Worm (Caenorhabditis elegans): Measurements from ENCODE around the gene T25B2.3.

The T25B2.3 gene

ce11 chrX:6169252-6169651, 6.7 kb upstream of the T25B2.3 start, which contains the start of gene T25B2.2:
Gene T25B2.2 (plus strand): TSS chrX:6169643.
- TF ChIP-seq him-1 (tag; optimal IDR thresholded peaks at IDR 0.05) (no peak), dao-5 (tag; optimal IDR thresholded peaks at IDR 0.05) (no peak), W03F9.2 (tag; optimal IDR thresholded peaks at IDR 0.05) (no peak)

- no peak for TF ChIP-seq dao-5 (tag; optimal IDR thresholded peaks at IDR 0.05)
These were observed 2.3 kb upstream of the T25B2.3 start, which contains the start of gene T25B2.1 for ce11 chrX:6173656-6174055. Gene T25B2.1 (plus strand): TSS chrX:6173956.

ce11 chrX:6177944-6178566, 2.1 kb downstream of the T25B2.3 start, which contains the start of the genes T25B2.4 and T13C5.3:
Gene T25B2.4 (plus strand): TSS chrX:6178244.
Gene T13C5.3 (plus strand): TSS chrX:6178516.
- TF ChIP-seq W03F9.2 (tag; optimal IDR thresholded peaks at IDR 0.05): no peak
- TF ChIP-seq him-1 (tag; optimal IDR thresholded peaks at IDR 0.05): no peak
- no peak for TF ChIP-seq dao-5 (tag; optimal IDR thresholded peaks at IDR 0.05)

ce11 chrX:6178989-6179388, 3.1 kb downstream of the T25B2.3 start:
- TF ChIP-seq dao-5 (tag; optimal IDR thresholded peaks at IDR 0.05) (no peak), W03F9.2 (tag; optimal IDR thresholded peaks at IDR 0.05) (no peak), him-1 (tag; optimal IDR thresholded peaks at IDR 0.05) (no peak)

- TF ChIP-seq W03F9.2 (tag; optimal IDR thresholded peaks at IDR 0.05) (no peak), him-1 (tag; optimal IDR thresholded peaks at IDR 0.05) (no peak), dao-5 (tag; optimal IDR thresholded peaks at IDR 0.05) (no peak)
These were observed 4.4 kb downstream of the T25B2.3 start, which contains the start of gene T13C5.7 for ce11 chrX:6180293-6180692. Gene T13C5.7 (plus strand): TSS chrX:6180593.

ce11 chrX:6184709-6185108, 8.8 kb downstream of the T25B2.3 start, which contains the start of gene T13C5.2:
Gene T13C5.2 (plus strand): TSS chrX:6185009.
- TF ChIP-seq him-1 (tag; optimal IDR thresholded peaks at IDR 0.05) (no peak), W03F9.2 (tag; optimal IDR thresholded peaks at IDR 0.05) (no peak), dao-5 (tag; optimal IDR thresholded peaks at IDR 0.05) (no peak)

- TF ChIP-seq him-1 (tag; optimal IDR thresholded peaks at IDR 0.05): no peak
These were observed 11.9 kb downstream of the T25B2.3 start, which contains the start of gene T13C5.10 for ce11 chrX:6187848-6188247. Gene T13C5.10 (plus strand): TSS chrX:6188148.

- TF ChIP-seq him-1 (tag; optimal IDR thresholded peaks at IDR 0.05): no peak
- TF ChIP-seq dao-5 (tag; optimal IDR thresholded peaks at IDR 0.05): no peak
- TF ChIP-seq W03F9.2 (tag; optimal IDR thresholded peaks at IDR 0.05): no peak
These were observed 14.0 kb downstream of the T25B2.3 start, which contains the start of gene T13C5.9 for ce11 chrX:6189955-6190354. Gene T13C5.9 (plus strand): TSS chrX:6190255.

ce11 chrX:6194191-6194724, 18.3 kb downstream of the T25B2.3 start, which contains the start of gene ceh-54:
Gene ceh-54 (minus strand): TSS chrX:6194241.
- TF ChIP-seq him-1 (tag; optimal IDR thresholded peaks at IDR 0.05): no peak
- TF ChIP-seq W03F9.2 (tag; optimal IDR thresholded peaks at IDR 0.05): no peak
- no peak for TF ChIP-seq dao-5 (tag; optimal IDR thresholded peaks at IDR 0.05)

ce11 chrX:6196627-6197026, 20.7 kb downstream of the T25B2.3 start, which contains the start of gene daf-9:
Gene daf-9 (plus strand): TSS chrX:6196927.
- TF ChIP-seq him-1 (tag; optimal IDR thresholded peaks at IDR 0.05) (no peak), W03F9.2 (tag; optimal IDR thresholded peaks at IDR 0.05) (no peak), dao-5 (tag; optimal IDR thresholded peaks at IDR 0.05) (no peak)

ce11 chrX:6201542-6201941, 25.6 kb downstream of the T25B2.3 start:
- TF ChIP-seq W03F9.2 (tag; optimal IDR thresholded peaks at IDR 0.05) (no peak), him-1 (tag; optimal IDR thresholded peaks at IDR 0.05) (no peak), dao-5 (tag; optimal IDR thresholded peaks at IDR 0.05) (no peak)

- TF ChIP-seq W03F9.2 (tag; optimal IDR thresholded peaks at IDR 0.05): no peak
- no peak for TF ChIP-seq dao-5 (tag; optimal IDR thresholded peaks at IDR 0.05)
- no peak for TF ChIP-seq him-1 (tag; optimal IDR thresholded peaks at IDR 0.05)
These were observed 26.9 kb downstream of the T25B2.3 start for ce11 chrX:6202809-6203208.

- TF ChIP-seq W03F9.2 (tag; optimal IDR thresholded peaks at IDR 0.05) (no peak), dao-5 (tag; optimal IDR thresholded peaks at IDR 0.05) (no peak), him-1 (tag; optimal IDR thresholded peaks at IDR 0.05) (no peak)
These were observed 27.4 kb downstream of the T25B2.3 start for ce11 chrX:6203315-6203714.

- TF ChIP-seq W03F9.2 (tag; optimal IDR thresholded peaks at IDR 0.05) (peak; percentile 25), dao-5 (tag; optimal IDR thresholded peaks at IDR 0.05) (no peak)
These were observed 28.8 kb downstream of the T25B2.3 start, which contains the start of gene bca-1 for ce11 chrX:6204696-6205232. Gene bca-1 (minus strand): TSS chrX:6204746.
